Worm (Caenorhabditis elegans) whole organism, young adult: ENCODE data around the gene D1022.2.

Experiments used
- Y53G8AR.9 ChIP-seq: fragments of 200-800 bp; sonication (Bioruptor generic); conservative IDR thresholded peaks from 2 replicates; pipeline ENCODE4 v1.3.6; 2022; ENCODE audit warnings: missing genetic modification reagents, missing genetic modification characterization, missing compliant biosample characterization
- atf-7 ChIP-seq: sonication (generic microtip); optimal IDR thresholded peaks from 2 replicates; lab custom pipeline; 2017; ENCODE audit warnings: mild to moderate bottlenecking, missing genetic modification characterization, missing compliant biosample characterization
- efl-1 ChIP-seq: fragments of 150-350 bp; optimal IDR thresholded peaks from 2 replicates; lab custom pipeline; 2014; ENCODE audit warnings: missing biosample characterization, missing genetic modification reagents, missing genetic modification characterization
- pbrm-1 ChIP-seq: fragments of 200-800 bp; sonication (Bioruptor generic); IDR thresholded peaks from 2 replicates; pipeline ENCODE4 v1.3.6; 2022; ENCODE audit warnings: missing genetic modification reagents, missing genetic modification characterization, missing compliant biosample characterization
- pha-4 ChIP-seq: fragments of 150-350 bp; sonication (generic microtip); optimal IDR thresholded peaks from 2 replicates; lab custom pipeline; 2014; ENCODE audit warnings: missing biosample characterization, missing genetic modification reagents, missing genetic modification characterization
- tbx-9 ChIP-seq: sonication (generic microtip); optimal IDR thresholded peaks from 2 replicates; lab custom pipeline; 2016; ENCODE audit warnings: borderline replicate concordance, missing genetic modification characterization, inconsistent platforms, missing compliant biosample characterization
- unc-62 ChIP-seq: fragments of 150-350 bp; optimal IDR thresholded peaks from 2 replicates; lab custom pipeline; 2014; ENCODE audit warnings: missing biosample characterization, missing genetic modification reagents, missing genetic modification characterization
- ztf-28 ChIP-seq: fragments of 200-800 bp; sonication (Bioruptor generic); IDR thresholded peaks from 2 replicates; pipeline ENCODE4 v1.3.6; 2022; ENCODE audit warnings: missing genetic modification reagents, missing genetic modification characterization, missing compliant biosample characterization

ce11 chrII:7459205-7459604, at the start of gene D1022.2:
- TF ChIP-seq atf-7 (tag; lab: Kevin White, UChicago) (no peak), Y53G8AR.9 (GFP tag; lab: Robert Waterston, UW) (no peak), ztf-28 (GFP tag; lab: Robert Waterston, UW) (no peak), unc-62 (no peak), pbrm-1 (GFP tag; lab: Robert Waterston, UW) (no peak), efl-1 (GFP tag; lab: Kevin White, UChicago) (no peak), tbx-9 (tag; lab: Kevin White, UChicago) (no peak), pha-4 (tag; lab: Kevin White, UChicago) (no peak)
